Worm (Caenorhabditis elegans) whole organism, early embryonic: Measurements from ENCODE around the gene C45H4.14.

ENCODE experiments used
- ama-1 ChIP-seq: fragments of 150-350 bp; optimal IDR thresholded peaks from 2 replicates; lab custom pipeline; 2014
- ceh-13 ChIP-seq: fragments of 200-800 bp; sonication (Bioruptor generic); optimal IDR thresholded peaks from 2 replicates; lab custom pipeline; 2018; ENCODE audit warnings: mild to moderate bottlenecking, missing genetic modification characterization, missing compliant biosample characterization
- ets-7 ChIP-seq: sonication (generic microtip); optimal IDR thresholded peaks from 2 replicates; lab custom pipeline; 2016; ENCODE audit warnings: missing genotype, missing genetic modification characterization, missing compliant biosample characterization
- hnd-1 ChIP-seq: sonication (generic microtip); optimal IDR thresholded peaks from 2 replicates; lab custom pipeline; 2016; ENCODE audit warnings: missing genetic modification characterization, missing compliant biosample characterization
- tbx-11 ChIP-seq: fragments of 200-800 bp; sonication (Bioruptor generic); IDR thresholded peaks from 2 replicates; pipeline ENCODE4 v1.3.6; 2022; ENCODE audit warnings: missing genetic modification characterization, missing compliant biosample characterization
- tbx-37 ChIP-seq: fragments of 200-800 bp; sonication (Bioruptor generic); conservative IDR thresholded peaks from 2 replicates; pipeline ENCODE4 v1.3.6; 2022; ENCODE audit warnings: missing genetic modification reagents, missing genetic modification characterization, missing compliant biosample characterization
- tra-4 ChIP-seq: sonication (generic microtip); optimal IDR thresholded peaks from 2 replicates; lab custom pipeline; 2017; ENCODE audit warnings: missing genetic modification characterization, missing compliant biosample characterization

ce11 chrV:2133512-2133911 lies 25.7 kb downstream of the C45H4.14 start:
- TF ChIP-seq hnd-1 (tag; lab: Kevin White, UChicago): no peak
- no peak for TF ChIP-seq ama-1
- no peak for TF ChIP-seq ets-7 (tag; lab: Kevin White, UChicago)
- no peak for TF ChIP-seq ceh-13
- TF ChIP-seq tbx-37 (GFP tag; lab: Robert Waterston, UW): no peak
- TF ChIP-seq tbx-11 (GFP tag; lab: Robert Waterston, UW): no peak
- TF ChIP-seq tra-4 (tag; lab: Kevin White, UChicago): no peak
